Fruit fly (Drosophila melanogaster) whole organism, embryonic: ENCODE results near the gene CG17376.

Experiments
- ATbp ChIP-seq: fragments of 200-800 bp; sonication (Bioruptor generic); optimal IDR thresholded peaks from 2 replicates; lab custom pipeline; 2017; ENCODE audit warnings: missing biosample characterization, mild to moderate bottlenecking, missing genetic modification characterization, missing genetic modification reagents
- Adf1 ChIP-seq: fragments of 200-800 bp; sonication (Bioruptor generic); IDR thresholded peaks from 2 replicates; pipeline ENCODE4 v1.3.6; 2022; ENCODE audit warnings: missing biosample characterization, missing genetic modification characterization
- Aef1 ChIP-seq: fragments of 200-800 bp; sonication (Bioruptor generic); IDR thresholded peaks from 3 replicates; pipeline ENCODE4 v1.3.6; 2022; ENCODE audit warnings: missing biosample characterization, missing genetic modification characterization
- BEAF-32 ChIP-seq: fragments of 200-800 bp; sonication (Bioruptor generic); optimal IDR thresholded peaks from 3 replicates; lab custom pipeline; 2017; ENCODE audit warnings: missing biosample characterization, missing genetic modification characterization, mild to moderate bottlenecking, moderate library complexity, missing genetic modification reagents
- CG10462 ChIP-seq: fragments of 200-800 bp; sonication (Bioruptor generic); optimal IDR thresholded peaks from 2 replicates; lab custom pipeline; 2016; ENCODE audit warnings: missing biosample characterization, missing genetic modification characterization
- CG12942 ChIP-seq: fragments of 200-800 bp; sonication (Bioruptor generic); optimal IDR thresholded peaks from 3 replicates; lab custom pipeline; 2016; ENCODE audit warnings: missing biosample characterization, missing genetic modification characterization
- CG17328 ChIP-seq: fragments of 200-800 bp; sonication (Bioruptor generic); IDR thresholded peaks from 2 replicates; pipeline ENCODE4 v1.3.6; 2022; ENCODE audit warnings: missing biosample characterization, missing genetic modification characterization
- CG2889 ChIP-seq: fragments of 200-800 bp; sonication (Bioruptor generic); IDR thresholded peaks from 3 replicates; pipeline ENCODE4 v1.3.6; 2022; ENCODE audit warnings: missing biosample characterization, missing genetic modification characterization
- CG3281 ChIP-seq: fragments of 200-800 bp; sonication (Bioruptor generic); optimal IDR thresholded peaks from 3 replicates; lab custom pipeline; 2017; ENCODE audit warnings: missing biosample characterization, mild to moderate bottlenecking, missing genetic modification characterization
- CG33557 ChIP-seq: fragments of 200-800 bp; sonication (Bioruptor generic); optimal IDR thresholded peaks from 2 replicates; lab custom pipeline; 2019; ENCODE audit warnings: missing biosample characterization, mild to moderate bottlenecking, missing genetic modification characterization, moderate library complexity
- CG3407 ChIP-seq: fragments of 200-800 bp; sonication (Bioruptor generic); optimal IDR thresholded peaks from 2 replicates; lab custom pipeline; 2018; ENCODE audit warnings: missing biosample characterization, mild to moderate bottlenecking, missing genetic modification characterization
- CG34224 ChIP-seq: fragments of 200-800 bp; sonication (Bioruptor generic); IDR thresholded peaks from 3 replicates; pipeline ENCODE4 v1.3.6; 2022; ENCODE audit warnings: missing biosample characterization, missing genetic modification characterization; ENCODE audit not compliant: partially characterized antibody
- CG4617 ChIP-seq: fragments of 200-800 bp; sonication (Bioruptor generic); optimal IDR thresholded peaks from 3 replicates; lab custom pipeline; 2016; ENCODE audit warnings: missing biosample characterization, missing genetic modification characterization, borderline replicate concordance
- CG5953 ChIP-seq: fragments of 200-800 bp; sonication (Bioruptor generic); IDR thresholded peaks from 2 replicates; pipeline ENCODE4 v1.3.6; 2022; ENCODE audit warnings: missing biosample characterization, missing genetic modification characterization
- CG8478 ChIP-seq: fragments of >200 bp; optimal IDR thresholded peaks from 2 replicates; lab custom pipeline; 2018
- CHES-1-like ChIP-seq: fragments of 200-800 bp; sonication (Bioruptor generic); optimal IDR thresholded peaks from 2 replicates; lab custom pipeline; 2016; ENCODE audit warnings: missing biosample characterization, missing genetic modification characterization
- Dfd ChIP-seq, 2 experiments: fragments of >200 bp; optimal IDR thresholded peaks; 2 replicates each; lab custom pipeline; 2017; ENCODE audit warnings: missing biosample characterization in 2 of 2, missing genetic modification characterization in 2 of 2
- Dp ChIP-seq: fragments of 200-800 bp; sonication (Bioruptor generic); optimal IDR thresholded peaks from 2 replicates; lab custom pipeline; 2018; ENCODE audit warnings: missing biosample characterization, mild to moderate bottlenecking, missing genetic modification characterization, moderate library complexity
- Ets97D ChIP-seq: fragments of 200-800 bp; sonication (Bioruptor generic); optimal IDR thresholded peaks from 3 replicates; lab custom pipeline; 2016; ENCODE audit warnings: missing biosample characterization, missing genetic modification characterization
- HLH4C ChIP-seq: fragments of 200-800 bp; sonication (Bioruptor generic); IDR thresholded peaks from 3 replicates; pipeline ENCODE4 v1.3.6; 2022; ENCODE audit warnings: missing biosample characterization, missing genetic modification characterization; ENCODE audit not compliant: partially characterized antibody
- NC2β ChIP-seq: fragments of 200-800 bp; sonication (Bioruptor generic); optimal IDR thresholded peaks from 2 replicates; lab custom pipeline; 2016; ENCODE audit warnings: missing biosample characterization, missing genetic modification characterization
- PHDP ChIP-seq: fragments of 200-800 bp; sonication (Bioruptor generic); optimal IDR thresholded peaks from 3 replicates; lab custom pipeline; 2018; ENCODE audit warnings: missing biosample characterization, mild to moderate bottlenecking, missing genetic modification characterization, moderate library complexity
- Sin3A ChIP-seq: fragments of >200 bp; optimal IDR thresholded peaks from 2 replicates; lab custom pipeline; 2018
- Ssrp ChIP-seq: fragments of 200-800 bp; sonication (Bioruptor generic); optimal IDR thresholded peaks from 2 replicates; lab custom pipeline; 2018; ENCODE audit warnings: missing biosample characterization, mild to moderate bottlenecking, missing genetic modification characterization, moderate library complexity
- Vsx1 ChIP-seq: fragments of 200-800 bp; sonication (Bioruptor generic); optimal IDR thresholded peaks from 2 replicates; lab custom pipeline; 2017; ENCODE audit warnings: missing biosample characterization, mild to moderate bottlenecking, missing genetic modification characterization, missing genetic modification reagents
- chn ChIP-seq: fragments of 200-800 bp; sonication (Bioruptor generic); optimal IDR thresholded peaks from 2 replicates; lab custom pipeline; 2016; ENCODE audit warnings: missing biosample characterization, missing genetic modification characterization
- dm ChIP-seq: fragments of 200-800 bp; sonication (Bioruptor generic); optimal IDR thresholded peaks from 3 replicates; lab custom pipeline; 2016; ENCODE audit warnings: missing biosample characterization, missing genetic modification characterization
- h ChIP-seq: fragments of >200 bp; optimal IDR thresholded peaks from 2 replicates; lab custom pipeline; 2017
- hth ChIP-seq: fragments of >200 bp; optimal IDR thresholded peaks from 2 replicates; lab custom pipeline; 2017; ENCODE audit warnings: inconsistent platforms
- insv ChIP-seq, 2 experiments: fragments of 200-800 bp; sonication (Bioruptor generic); optimal IDR thresholded peaks; 3 replicates each; lab custom pipeline; 2016 to 2018; ENCODE audit warnings: missing biosample characterization in 2 of 2, missing genetic modification characterization in 2 of 2
- jigr1 ChIP-seq: fragments of 200-800 bp; sonication (Bioruptor generic); IDR thresholded peaks from 3 replicates; pipeline ENCODE4 v1.3.6; 2022; ENCODE audit warnings: missing biosample characterization, missing genetic modification characterization
- kah ChIP-seq: fragments of 200-800 bp; sonication (Bioruptor generic); optimal IDR thresholded peaks from 2 replicates; lab custom pipeline; 2018; ENCODE audit warnings: missing biosample characterization, mild to moderate bottlenecking, missing genetic modification characterization
- klu ChIP-seq: fragments of 200-800 bp; sonication (Bioruptor generic); IDR thresholded peaks from 2 replicates; pipeline ENCODE4 v1.3.6; 2022; ENCODE audit warnings: missing biosample characterization, missing genetic modification characterization
- lmd ChIP-seq: fragments of 200-800 bp; sonication (Bioruptor generic); IDR thresholded peaks from 2 replicates; pipeline ENCODE4 v1.3.6; 2022; ENCODE audit warnings: missing biosample characterization, missing genetic modification characterization
- mirr ChIP-seq: fragments of 200-800 bp; sonication (Bioruptor generic); optimal IDR thresholded peaks from 3 replicates; lab custom pipeline; 2018; ENCODE audit warnings: missing biosample characterization, mild to moderate bottlenecking, missing genetic modification characterization
- nerfin-1 ChIP-seq: fragments of 200-800 bp; sonication (Bioruptor generic); optimal IDR thresholded peaks from 3 replicates; lab custom pipeline; 2019; ENCODE audit warnings: missing biosample characterization, mild to moderate bottlenecking, missing genetic modification characterization, moderate library complexity
- nom ChIP-seq: fragments of 200-800 bp; sonication (Bioruptor generic); optimal IDR thresholded peaks from 2 replicates; lab custom pipeline; 2017; ENCODE audit warnings: missing biosample characterization, missing genetic modification characterization, mild to moderate bottlenecking, moderate library complexity, missing genetic modification reagents
- p53 ChIP-seq: fragments of 200-800 bp; sonication (Bioruptor generic); optimal IDR thresholded peaks from 2 replicates; lab custom pipeline; 2016; ENCODE audit warnings: missing biosample characterization, missing genetic modification characterization
- pho ChIP-seq: fragments of 200-800 bp; sonication (Bioruptor generic); optimal IDR thresholded peaks from 2 replicates; lab custom pipeline; 2016; ENCODE audit warnings: missing biosample characterization, missing genetic modification characterization
- phol ChIP-seq: fragments of 200-800 bp; sonication (Bioruptor generic); optimal IDR thresholded peaks from 3 replicates; lab custom pipeline; 2018; ENCODE audit warnings: missing biosample characterization, mild to moderate bottlenecking, missing genetic modification characterization, moderate library complexity
- sd ChIP-seq: fragments of 200-800 bp; sonication (Bioruptor generic); optimal IDR thresholded peaks from 3 replicates; lab custom pipeline; 2018; ENCODE audit warnings: missing biosample characterization, mild to moderate bottlenecking, missing genetic modification characterization, moderate library complexity
- sisA ChIP-seq: fragments of 200-800 bp; sonication (Bioruptor generic); IDR thresholded peaks from 2 replicates; pipeline ENCODE4 v1.3.6; 2022; ENCODE audit warnings: missing biosample characterization, missing genetic modification characterization
- so ChIP-seq: fragments of 200-800 bp; sonication (Bioruptor generic); IDR thresholded peaks from 3 replicates; pipeline ENCODE4 v1.3.6; 2022; ENCODE audit warnings: missing biosample characterization, missing genetic modification characterization
- stwl ChIP-seq: fragments of 200-800 bp; sonication (Bioruptor generic); optimal IDR thresholded peaks from 3 replicates; lab custom pipeline; 2018; ENCODE audit warnings: missing biosample characterization, mild to moderate bottlenecking, missing genetic modification characterization, moderate library complexity
- unc-4 ChIP-seq: fragments of 200-800 bp; sonication (Bioruptor generic); IDR thresholded peaks from 2 replicates; pipeline ENCODE4 v1.3.6; 2022; ENCODE audit warnings: missing biosample characterization, missing genetic modification characterization; ENCODE audit not compliant: partially characterized antibody
- zen2 ChIP-seq: fragments of 200-800 bp; sonication (Bioruptor generic); IDR thresholded peaks from 3 replicates; pipeline ENCODE4 v1.3.6; 2022; ENCODE audit warnings: missing biosample characterization, missing genetic modification characterization; ENCODE audit not compliant: partially characterized antibody

Gene CG17376

dm6 chr2L:6833661-6834073 is 33.0 kb upstream of the CG17376 start (continued):
- TF ChIP-seq CG12942 (GFP tag; lab: Kevin White, UChicago): no peak
- no peak for TF ChIP-seq CG17328 (GFP tag; lab: Robert Waterston, UW)
- TF ChIP-seq CG8478: peak; percentile 84
- no peak for TF ChIP-seq HLH4C
- TF ChIP-seq CG2889 (GFP tag; lab: Robert Waterston, UW): no peak
- TF ChIP-seq nom (GFP tag; lab: Kevin White, UChicago): no peak
- TF ChIP-seq sd (tag; lab: Kevin White, UChicago): peak; percentile 43
- no peak for TF ChIP-seq CG3281 (GFP tag; lab: Kevin White, UChicago)
- TF ChIP-seq chn (GFP tag; lab: Kevin White, UChicago): no peak
- TF ChIP-seq hth (lab: Kevin White, UChicago): no peak
- no peak for TF ChIP-seq CG4617 (GFP tag; lab: Kevin White, UChicago)
- no peak for TF ChIP-seq kah (GFP tag; lab: Kevin White, UChicago)
- TF ChIP-seq Sin3A: no peak
- TF ChIP-seq zen2 (GFP tag; lab: Robert Waterston, UW): no peak
- peak; percentile 64; the same call in 2 of the 3 replicates for TF ChIP-seq so
- no peak for TF ChIP-seq Ssrp (tag; lab: Kevin White, UChicago)
- TF ChIP-seq mirr (GFP tag; lab: Kevin White, UChicago): no peak
- TF ChIP-seq Dp (GFP tag; lab: Kevin White, UChicago): no peak
- TF ChIP-seq Aef1 (GFP tag; lab: Robert Waterston, UW): no peak
- no peak; the same call in none of the 2 replicates for TF ChIP-seq Adf1
- peak; percentile 5 for TF ChIP-seq phol (tag; lab: Kevin White, UChicago)
- no peak for TF ChIP-seq lmd (GFP tag; lab: Robert Waterston, UW)
- TF ChIP-seq CG34224 (GFP tag; lab: Robert Waterston, UW): no peak
- TF ChIP-seq NC2β (GFP tag; lab: Kevin White, UChicago): no peak
- TF ChIP-seq Dfd (GFP tag; optimal IDR thresholded peaks at IDR 0.05; lab: Kevin White, UChicago): no peak
- no peak for TF ChIP-seq CG33557 (GFP tag; lab: Kevin White, UChicago)
- no peak for TF ChIP-seq stwl (tag; lab: Kevin White, UChicago)
- no peak for TF ChIP-seq ATbp (GFP tag; lab: Kevin White, UChicago)
- TF ChIP-seq dm (GFP tag; lab: Kevin White, UChicago): no peak
- TF ChIP-seq sisA (GFP tag; lab: Robert Waterston, UW): no peak
- no peak for TF ChIP-seq CHES-1-like
- no peak for TF ChIP-seq unc-4 (GFP tag; lab: Robert Waterston, UW)
- no peak for TF ChIP-seq klu (GFP tag; lab: Robert Waterston, UW)
- no peak for TF ChIP-seq h (lab: Kevin White, UChicago)
- TF ChIP-seq CG3407 (GFP tag; lab: Kevin White, UChicago): no peak
- no peak for TF ChIP-seq BEAF-32 (GFP tag; lab: Kevin White, UChicago)
- TF ChIP-seq p53 (GFP tag; lab: Kevin White, UChicago): no peak
- peak; percentile 65 for TF ChIP-seq Ets97D
- TF ChIP-seq CG10462 (GFP tag; lab: Kevin White, UChicago): no peak
- TF ChIP-seq pho (GFP tag; lab: Kevin White, UChicago): no peak
- TF ChIP-seq nerfin-1: no peak
- peak in 1 of 2 experiments; percentile 84 for TF ChIP-seq insv (GFP tag; optimal IDR thresholded peaks at IDR 0.05; lab: Kevin White, UChicago)
- no peak for TF ChIP-seq jigr1 (GFP tag; lab: Robert Waterston, UW)
- TF ChIP-seq Vsx1 (GFP tag; lab: Kevin White, UChicago): no peak
- TF ChIP-seq CG5953 (GFP tag; lab: Robert Waterston, UW): no peak
- no peak for TF ChIP-seq PHDP (tag; lab: Kevin White, UChicago)
